Worm (Caenorhabditis elegans) whole organism, early embryonic: Measurements from ENCODE around the gene gcc-1.

Source experiments
- B0310.2 ChIP-seq: sonication (generic microtip); optimal IDR thresholded peaks from 2 replicates; lab custom pipeline; 2016; ENCODE audit warnings: mild to moderate bottlenecking, missing genetic modification characterization, missing compliant biosample characterization
- aly-1 ChIP-seq: sonication (generic microtip); optimal IDR thresholded peaks from 2 replicates; lab custom pipeline; 2016; ENCODE audit warnings: missing genetic modification characterization, missing compliant biosample characterization
- ama-1 ChIP-seq: fragments of 150-350 bp; optimal IDR thresholded peaks from 2 replicates; lab custom pipeline; 2014
- flt-1 ChIP-seq: fragments of 200-800 bp; sonication (Bioruptor generic); IDR thresholded peaks from 2 replicates; pipeline ENCODE4 v1.3.6; 2022; ENCODE audit warnings: missing genetic modification characterization, missing compliant biosample characterization
- hnd-1 ChIP-seq: sonication (generic microtip); optimal IDR thresholded peaks from 2 replicates; lab custom pipeline; 2016; ENCODE audit warnings: missing genetic modification characterization, missing compliant biosample characterization
- scrt-1 ChIP-seq: fragments of 200-800 bp; sonication (Bioruptor generic); IDR thresholded peaks from 2 replicates; pipeline ENCODE4 v1.3.6; 2022; ENCODE audit warnings: missing genetic modification characterization, missing compliant biosample characterization
- sea-1 ChIP-seq: fragments of 200-800 bp; sonication (Bioruptor generic); conservative IDR thresholded peaks from 2 replicates; pipeline ENCODE4 v1.3.6; 2022; ENCODE audit warnings: missing genetic modification characterization, missing compliant biosample characterization
- tbx-37 ChIP-seq: fragments of 200-800 bp; sonication (Bioruptor generic); conservative IDR thresholded peaks from 2 replicates; pipeline ENCODE4 v1.3.6; 2022; ENCODE audit warnings: missing genetic modification reagents, missing genetic modification characterization, missing compliant biosample characterization

DNA sequence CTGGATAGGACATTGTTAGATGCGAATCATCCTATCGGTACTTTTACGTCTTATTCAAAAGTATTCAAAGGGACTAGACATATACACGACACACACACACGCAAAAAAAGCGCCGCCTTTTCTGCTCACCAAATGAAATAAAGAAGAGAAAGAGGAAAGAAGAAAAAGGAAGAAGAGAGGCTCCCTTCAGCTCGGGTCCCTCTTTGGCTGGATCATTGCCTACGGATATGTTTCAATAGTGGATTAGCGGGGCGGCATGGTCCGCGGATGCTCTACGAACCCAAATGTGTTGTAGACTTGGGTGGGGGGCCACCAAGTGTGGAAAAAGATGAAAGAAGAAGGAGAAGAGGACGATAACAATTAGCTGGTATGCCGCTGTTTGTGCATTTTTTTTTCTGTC lies 21.6 kb downstream of the gcc-1 start:
- TF ChIP-seq aly-1 (no peak), ama-1 (no peak), tbx-37 (no peak), hnd-1 (no peak), sea-1 (GFP tag; lab: Robert Waterston, UW) (no peak), B0310.2 (tag; lab: Kevin White, UChicago) (no peak), flt-1 (no peak), scrt-1 (GFP tag; lab: Robert Waterston, UW) (no peak)
